Worm (Caenorhabditis elegans): ENCODE data around the gene M117.6.

DNA sequence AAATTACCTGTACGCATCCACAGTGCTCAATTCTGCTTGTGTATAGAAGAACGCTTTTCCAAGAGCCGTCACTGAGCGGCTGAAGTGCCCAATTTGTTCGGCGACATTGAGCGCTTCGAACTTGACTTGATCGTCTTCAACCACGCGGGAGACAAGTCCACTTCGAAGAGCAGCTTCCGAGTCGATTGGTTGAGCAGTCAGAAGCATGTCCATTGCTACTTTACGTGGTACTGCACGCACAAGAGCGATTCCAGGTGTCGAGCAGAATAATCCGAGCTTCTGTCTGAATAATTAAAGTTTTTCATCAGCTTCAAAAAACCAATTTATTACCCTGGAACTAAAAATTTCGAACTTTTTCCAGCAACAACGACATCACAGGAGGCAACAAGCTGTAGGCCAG is 27.5 kb upstream of the M117.6 start:
- TF ChIP-seq ztf-26 (tag; optimal IDR thresholded peaks at IDR 0.05): no peak
- no peak for TF ChIP-seq F52B5.7 (tag; optimal IDR thresholded peaks at IDR 0.05)

All from whole organism, young adult.